Fruit fly (Drosophila melanogaster): Measurements from ENCODE around the gene CG33688.

- TF ChIP-seq en (GFP tag; optimal IDR thresholded peaks at IDR 0.05) (no peak), Sin3A (optimal IDR thresholded peaks at IDR 0.05) (no peak), corto (GFP tag; optimal IDR thresholded peaks at IDR 0.05) (no peak), ssp (GFP tag; IDR thresholded peaks at IDR 0.05) (no peak), eyg (GFP tag; optimal IDR thresholded peaks at IDR 0.05) (no peak), CG7786 (GFP tag; optimal IDR thresholded peaks at IDR 0.05) (no peak)
Measured at dm6 chr3L:16177309-16177708, 21.7 kb upstream of the CG33688 start.

All from whole organism, embryonic.